Worm (Caenorhabditis elegans) whole organism, L2 larva: ENCODE measurements around the gene C53C11.1.

Experiments used
- lin-39 ChIP-seq: fragments of 150-350 bp; optimal IDR thresholded peaks from 2 replicates; lab custom pipeline; 2014; ENCODE audit warnings: missing biosample characterization, missing genetic modification reagents, missing genetic modification characterization
- mdl-1 ChIP-seq, 2 experiments: fragments of 150-350 bp in 1 of 2; sonication (generic microtip) in 1 of 2; optimal IDR thresholded peaks; 2 replicates each; lab custom pipeline; 2017; ENCODE audit warnings: missing biosample characterization in 2 of 2, missing genetic modification characterization in 2 of 2
- peb-1 ChIP-seq: fragments of 150-350 bp; optimal IDR thresholded peaks from 2 replicates; lab custom pipeline; 2014; ENCODE audit warnings: missing biosample characterization, missing genetic modification characterization
- unc-62 ChIP-seq: fragments of 150-350 bp; optimal IDR thresholded peaks from 2 replicates; lab custom pipeline; 2014; ENCODE audit warnings: missing biosample characterization, missing genetic modification reagents, missing genetic modification characterization

C53C11.1 gene

ce11 chrX:17391515-17391914, 50.9 kb downstream of the C53C11.1 start, which contains the start of gene F10D7.5:
Gene F10D7.5 (minus strand): TSS chrX:17391615.
- TF ChIP-seq peb-1 (tag; lab: Kevin White, UChicago), result no peak
- no peak for TF ChIP-seq lin-39 (tag; lab: Kevin White, UChicago)
- no peak for TF ChIP-seq unc-62
- no peak for TF ChIP-seq mdl-1 (tag; optimal IDR thresholded peaks at IDR 0.05; lab: Kevin White, UChicago)
- TF ChIP-seq, all 48 proteins: peak for 0
